Worm (Caenorhabditis elegans) whole organism, L3 larva: ENCODE results near the gene lgc-34.

Source experiments
- ZK546.5 ChIP-seq: sonication (generic microtip); optimal IDR thresholded peaks from 2 replicates; lab custom pipeline; 2017; ENCODE audit warnings: missing biosample characterization, missing genetic modification characterization
- ama-1 ChIP-seq: fragments of 150-350 bp; optimal IDR thresholded peaks from 2 replicates; lab custom pipeline; 2018
- lsy-12 ChIP-seq: sonication (generic microtip); optimal IDR thresholded peaks from 2 replicates; lab custom pipeline; 2016; ENCODE audit warnings: mild to moderate bottlenecking, missing genetic modification characterization, missing compliant biosample characterization
- nhr-23 ChIP-seq: fragments of 150-350 bp; optimal IDR thresholded peaks from 2 replicates; lab custom pipeline; 2014; ENCODE audit warnings: missing biosample characterization, missing genetic modification reagents, missing genetic modification characterization
- nhr-237 ChIP-seq: fragments of 150-350 bp; optimal IDR thresholded peaks from 2 replicates; lab custom pipeline; 2014; ENCODE audit warnings: missing biosample characterization, missing genetic modification characterization
- nhr-25 ChIP-seq: sonication (generic microtip); optimal IDR thresholded peaks from 2 replicates; lab custom pipeline; 2017; ENCODE audit warnings: missing biosample characterization, missing genetic modification characterization
- nhr-76 ChIP-seq: fragments of 150-350 bp; sonication (generic microtip); optimal IDR thresholded peaks from 5 replicates; lab custom pipeline; 2014; ENCODE audit warnings: missing biosample characterization, missing genetic modification characterization

- TF ChIP-seq ama-1 (lab: Kevin White, UChicago) (no peak), nhr-76 (tag; lab: Kevin White, UChicago) (no peak), nhr-25 (tag; lab: Kevin White, UChicago) (no peak), nhr-237 (tag; lab: Kevin White, UChicago) (no peak), nhr-23 (no peak), ZK546.5 (tag; lab: Kevin White, UChicago) (no peak), lsy-12 (no peak)
Observed at ce11 chrII:509230-509629, 17.1 kb upstream of the lgc-34 start, which contains the start of gene srh-105.
